Worm (Caenorhabditis elegans): Measurements from ENCODE around the gene sri-38.
A peak's percentile ranks its signal among the peaks of the same experiment; 100 is the strongest.
"Not testable (repeated sequence)": the region's sequence is repeated elsewhere in the genome, so short reads cannot be mapped to it uniquely, and the experiment has no call there.

The sri-38 gene

ce11 chrII:2586861-2587554 lies 23.7 kb upstream of the sri-38 start, which contains the start of the genes F33H12.7 and sri-39:
Gene F33H12.7, minus strand, starts transcription at chrII:2586911.
Gene sri-39, plus strand, starts transcription at chrII:2587504.
- TF ChIP-seq atf-7 (tag; optimal IDR thresholded peaks at IDR 0.05) (peak; percentile 94), cebp-1 (GFP tag; IDR thresholded peaks at IDR 0.05) (peak; percentile 38; the same call in 1 of the 2 replicates), cebp-1 (tag; optimal IDR thresholded peaks at IDR 0.05) (peak; percentile 83), dpl-1 (GFP tag; optimal IDR thresholded peaks at IDR 0.05) (no peak), ztf-25 (GFP tag; IDR thresholded peaks at IDR 0.05) (no peak), rcor-1 (GFP tag; IDR thresholded peaks at IDR 0.05) (no peak), nhr-80 (tag; optimal IDR thresholded peaks at IDR 0.05) (peak; percentile 62), somi-1 (GFP tag; optimal IDR thresholded peaks at IDR 0.05) (no peak), mel-28 (tag; optimal IDR thresholded peaks at IDR 0.05; ENCODE audit: borderline replicate concordance) (no peak), nhr-27 (tag; optimal IDR thresholded peaks at IDR 0.05) (no peak), hsf-1 (GFP tag; IDR thresholded peaks at IDR 0.05) (no peak), B0261.1 (tag; optimal IDR thresholded peaks at IDR 0.05) (no peak), lin-26 (GFP tag; IDR thresholded peaks at IDR 0.05) (no peak)

ce11 chrII:2600176-2600575 lies 10.5 kb upstream of the sri-38 start, which contains the start of gene F33H12.1:
Gene F33H12.1, plus strand, starts transcription at chrII:2600476.
- not testable (repeated sequence) for TF ChIP-seq unc-130 (GFP tag; optimal IDR thresholded peaks at IDR 0.05); dox-1 (GFP tag; IDR thresholded peaks at IDR 0.05); ceh-100 (GFP tag; IDR thresholded peaks at IDR 0.05)

ce11 chrII:2600931-2601330 lies 9.7 kb upstream of the sri-38 start:
- no peak for TF ChIP-seq egl-18 (GFP tag; IDR thresholded peaks at IDR 0.05)
- no peak for TF ChIP-seq madf-6 (GFP tag; IDR thresholded peaks at IDR 0.05)
- TF ChIP-seq sptf-2 (GFP tag; optimal IDR thresholded peaks at IDR 0.05) = no peak
- no peak for TF ChIP-seq K11D2.4 (GFP tag; IDR thresholded peaks at IDR 0.05)
- TF ChIP-seq Y56A3A.18 (GFP tag; IDR thresholded peaks at IDR 0.05) = no peak
- TF ChIP-seq pbrm-1 (GFP tag; IDR thresholded peaks at IDR 0.05) = no peak
- no peak for TF ChIP-seq C06A6.2 (GFP tag; conservative IDR thresholded peaks at IDR 0.05)

ce11 chrII:2605319-2605718 lies 5.3 kb upstream of the sri-38 start, which contains the start of gene sri-77:
Gene sri-77, minus strand, starts transcription at chrII:2605419.
- TF ChIP-seq hsf-1 (GFP tag; IDR thresholded peaks at IDR 0.05) (no peak), fkh-3 (tag; optimal IDR thresholded peaks at IDR 0.05) (no peak), T26A5.8 (tag; optimal IDR thresholded peaks at IDR 0.05) (no peak), F23B12.7 (tag; optimal IDR thresholded peaks at IDR 0.05; ENCODE audit: insufficient read depth) (no peak), Y95B8A.8 (GFP tag; IDR thresholded peaks at IDR 0.05) (no peak), Y79H2A.3 (GFP tag; conservative IDR thresholded peaks at IDR 0.05) (no peak), F55B11.4 (tag; optimal IDR thresholded peaks at IDR 0.05; ENCODE audit: borderline replicate concordance, insufficient read depth) (no peak)

- TF ChIP-seq ztf-28 (GFP tag; IDR thresholded peaks at IDR 0.05) (0 out of 2 replicates have a peak, but pooled peaks have one; percentile 9), ama-1 (optimal IDR thresholded peaks at IDR 0.05) (no peak), ama-1 (GFP tag; optimal IDR thresholded peaks at IDR 0.05) (no peak)
Measured at ce11 chrII:2611009-2611408, 347 bp downstream of the sri-38 start.

Measured in whole organism, young adult.